Worm (Caenorhabditis elegans): ENCODE data around the gene T23G5.3.

DNA sequence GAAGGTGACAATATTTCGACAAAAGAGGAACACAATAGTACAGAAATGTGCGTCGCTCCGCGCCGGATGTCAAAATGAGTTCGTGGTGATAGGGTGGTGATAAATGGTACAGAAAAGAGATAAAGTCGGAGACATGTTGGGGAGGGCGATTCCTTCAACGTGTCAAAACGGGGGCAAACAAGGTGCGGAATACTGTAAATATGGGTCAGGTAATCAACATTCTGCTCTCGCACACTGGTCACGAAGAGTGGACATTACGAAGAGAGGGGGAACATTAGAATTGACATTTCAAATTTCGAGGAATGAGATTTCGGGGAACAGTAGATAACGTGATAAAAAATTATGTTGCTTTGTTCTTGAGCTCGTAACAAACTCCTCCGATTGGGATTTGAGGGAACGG lies 31.5 kb downstream of the T23G5.3 start, which contains the start of gene ZC84.6:
- TF ChIP-seq sptf-1 (tag; optimal IDR thresholded peaks at IDR 0.05) (no peak), snpc-4 (tag; optimal IDR thresholded peaks at IDR 0.05) (no peak), nhr-237 (tag; optimal IDR thresholded peaks at IDR 0.05) (no peak), lsy-2 (tag; optimal IDR thresholded peaks at IDR 0.05) (no peak), ztf-11 (tag; optimal IDR thresholded peaks at IDR 0.05) (no peak), unc-62 (GFP tag; optimal IDR thresholded peaks at IDR 0.05) (no peak), pha-4 (tag; optimal IDR thresholded peaks at IDR 0.05) (no peak)

All from whole organism, mixed stage, embryonic.